Worm (Caenorhabditis elegans): ENCODE results near the gene snf-5.

ce11 chrII:12914514-12915075 lies 49.0 kb upstream of the snf-5 start, which contains the start of gene F35C5.12:
- TF ChIP-seq zag-1 (tag; optimal IDR thresholded peaks at IDR 0.05) (no peak), ama-1 (optimal IDR thresholded peaks at IDR 0.05) (no peak), elt-2 (tag; optimal IDR thresholded peaks at IDR 0.05) (peak; percentile 8), egl-5 (tag; optimal IDR thresholded peaks at IDR 0.05) (no peak), egl-27 (tag; optimal IDR thresholded peaks at IDR 0.05) (no peak), lin-39 (tag; optimal IDR thresholded peaks at IDR 0.05) (no peak), elt-3 (tag; optimal IDR thresholded peaks at IDR 0.05) (no peak), nhr-77 (tag; optimal IDR thresholded peaks at IDR 0.05) (no peak), nhr-43 (tag; optimal IDR thresholded peaks at IDR 0.05; ENCODE audit: poor library complexity, severe bottlenecking) (no peak), ztf-4 (tag; optimal IDR thresholded peaks at IDR 0.05) (no peak), R02D3.7 (tag; optimal IDR thresholded peaks at IDR 0.05) (no peak), mdl-1 (tag; optimal IDR thresholded peaks at IDR 0.05) (no peak)

Data from whole organism, L3 larva.